Fruit fly (Drosophila melanogaster): ENCODE measurements around the gene Best1.

Gene Best1

DNA sequence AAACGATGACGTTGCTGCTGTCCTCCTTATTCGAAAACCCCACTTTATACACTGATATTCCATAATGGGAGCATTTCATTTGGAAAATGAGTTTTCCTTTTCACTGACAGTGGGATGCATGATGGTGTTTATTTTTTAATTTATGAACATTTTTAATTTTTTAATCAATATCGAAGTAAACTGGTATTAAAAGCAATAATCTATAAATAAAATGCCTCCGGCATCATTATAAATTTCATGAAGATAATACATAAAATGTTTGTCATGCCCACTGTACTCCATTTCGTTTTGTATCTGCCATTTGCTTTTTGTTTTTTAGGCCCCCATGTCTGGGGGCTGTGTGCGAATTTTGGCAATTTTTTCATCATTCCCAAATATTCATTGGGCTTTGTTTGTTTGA, 40.2 kb downstream of the Best1 start (continued):
- TF ChIP-seq CG15336 (GFP tag; IDR thresholded peaks at IDR 0.05) (peak; percentile 92), fkh (GFP tag; optimal IDR thresholded peaks at IDR 0.05) (no peak), Smox (GFP tag; optimal IDR thresholded peaks at IDR 0.05) (peak; percentile 65), CG1621 (tag; optimal IDR thresholded peaks at IDR 0.05) (no peak), Ets96B (tag; optimal IDR thresholded peaks at IDR 0.05) (peak; percentile 47), Met (GFP tag; optimal IDR thresholded peaks at IDR 0.05) (peak; percentile 66), Ets21C (GFP tag; optimal IDR thresholded peaks at IDR 0.05) (peak; percentile 26), achi (GFP tag; optimal IDR thresholded peaks at IDR 0.05) (peak; percentile 70), CG6792 (GFP tag; optimal IDR thresholded peaks at IDR 0.05) (peak; percentile 62), cyc (GFP tag; optimal IDR thresholded peaks at IDR 0.05) (peak; percentile 54), esn (GFP tag; optimal IDR thresholded peaks at IDR 0.05) (peak; percentile 76), topi (GFP tag; optimal IDR thresholded peaks at IDR 0.05) (peak; percentile 66), OdsH (GFP tag; optimal IDR thresholded peaks at IDR 0.05) (peak; percentile 76), CG32006 (GFP tag; optimal IDR thresholded peaks at IDR 0.05) (peak; percentile 85), Sox102F (GFP tag; optimal IDR thresholded peaks at IDR 0.05) (peak; percentile 60), CG34406 (GFP tag; optimal IDR thresholded peaks at IDR 0.05) (peak; percentile 73), fd85E (GFP tag; optimal IDR thresholded peaks at IDR 0.05) (no peak), CG11762 (GFP tag; optimal IDR thresholded peaks at IDR 0.05; ENCODE audit: insufficient read depth) (peak; percentile 1), CG16779 (tag; optimal IDR thresholded peaks at IDR 0.05) (no peak), eg (GFP tag; IDR thresholded peaks at IDR 0.05) (peak; percentile 93), dac (GFP tag; optimal IDR thresholded peaks at IDR 0.05) (no peak), Sox15 (GFP tag; optimal IDR thresholded peaks at IDR 0.05) (peak; percentile 29), CG11902 (GFP tag; optimal IDR thresholded peaks at IDR 0.05) (peak; percentile 32), fd59A (GFP tag; optimal IDR thresholded peaks at IDR 0.05) (no peak), Eip75B (GFP tag; optimal IDR thresholded peaks at IDR 0.05) (peak; percentile 66), CG10631 (GFP tag; optimal IDR thresholded peaks at IDR 0.05) (peak; percentile 60), CG9139 (GFP tag; optimal IDR thresholded peaks at IDR 0.05) (no peak), CG8319 (GFP tag; optimal IDR thresholded peaks at IDR 0.05) (peak; percentile 51), CG6276 (GFP tag; optimal IDR thresholded peaks at IDR 0.05) (peak; percentile 81)

DNA sequence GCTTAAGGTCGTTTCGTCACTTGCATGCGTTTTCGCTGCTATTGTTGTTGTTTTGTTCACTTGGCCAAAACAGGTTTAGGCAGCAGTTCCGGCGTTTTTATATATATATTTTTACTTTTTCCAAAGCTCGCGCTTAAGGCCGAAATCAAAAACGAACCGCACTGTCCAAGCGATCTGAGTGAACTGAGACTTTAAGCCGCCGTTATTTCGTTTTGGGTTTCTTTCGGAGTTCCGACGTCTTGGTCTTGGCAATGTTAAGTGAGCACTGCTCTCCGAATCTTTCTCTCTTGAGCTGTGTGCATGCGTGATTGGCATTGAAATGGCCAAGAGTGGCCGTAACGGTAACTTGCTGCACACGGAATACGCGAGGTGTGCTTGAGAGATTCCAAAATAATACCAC, 44.8 kb downstream of the Best1 start, which contains the start of gene knk:
Gene knk, minus strand, starts transcription at position 188 of the 400 bp plus-strand sequence.
- TF ChIP-seq esn (GFP tag; optimal IDR thresholded peaks at IDR 0.05), result peak; percentile 16
- TF ChIP-seq CG6854 (GFP tag; optimal IDR thresholded peaks at IDR 0.05), result peak; percentile 70
- TF ChIP-seq CG3919 (GFP tag; optimal IDR thresholded peaks at IDR 0.05), result no peak
- TF ChIP-seq topi (GFP tag; optimal IDR thresholded peaks at IDR 0.05), result no peak
- peak; percentile 41 for TF ChIP-seq Sox102F (GFP tag; optimal IDR thresholded peaks at IDR 0.05)
- TF ChIP-seq Lpt (GFP tag; optimal IDR thresholded peaks at IDR 0.05), result peak; percentile 56
- TF ChIP-seq CG31627 (GFP tag; optimal IDR thresholded peaks at IDR 0.05), result no peak
- TF ChIP-seq CG1621 (tag; optimal IDR thresholded peaks at IDR 0.05), result peak; percentile 86
- no peak for TF ChIP-seq CG6163 (GFP tag; IDR thresholded peaks at IDR 0.05)
- TF ChIP-seq Eip75B (GFP tag; optimal IDR thresholded peaks at IDR 0.05), result peak; percentile 16
- TF ChIP-seq Eip93F (GFP tag; optimal IDR thresholded peaks at IDR 0.05), result peak; percentile 15
- no peak for TF ChIP-seq Hr4 (GFP tag; optimal IDR thresholded peaks at IDR 0.05)
- peak; percentile 63 for TF ChIP-seq Eip78C (GFP tag)
- TF ChIP-seq CG6808 (GFP tag; optimal IDR thresholded peaks at IDR 0.05), result peak; percentile 34
- TF ChIP-seq ss (GFP tag; optimal IDR thresholded peaks at IDR 0.05), result peak; percentile 45 to 90
- peak; percentile 38 for TF ChIP-seq dsx (GFP tag; optimal IDR thresholded peaks at IDR 0.05; ENCODE audit: poor library complexity, severe bottlenecking)
- TF ChIP-seq Sox14 (GFP tag; optimal IDR thresholded peaks at IDR 0.05), result no peak

Measured in whole organism, prepupa.